Worm (Caenorhabditis elegans) whole organism, L4/young adult: ENCODE results near the gene R102.8.

Source experiments
- W03F9.2 ChIP-seq: fragments of 150-350 bp; optimal IDR thresholded peaks from 2 replicates; lab custom pipeline; 2014; ENCODE audit warnings: missing biosample characterization, missing genetic modification characterization
- dao-5 ChIP-seq: sonication (generic microtip); optimal IDR thresholded peaks from 2 replicates; lab custom pipeline; 2016; ENCODE audit warnings: missing genotype, missing genetic modification characterization, moderate library complexity, missing compliant biosample characterization
- him-1 ChIP-seq: sonication (generic microtip); optimal IDR thresholded peaks from 2 replicates; lab custom pipeline; 2016; ENCODE audit warnings: missing genotype, missing genetic modification reagents, missing genetic modification characterization, missing compliant biosample characterization

DNA sequence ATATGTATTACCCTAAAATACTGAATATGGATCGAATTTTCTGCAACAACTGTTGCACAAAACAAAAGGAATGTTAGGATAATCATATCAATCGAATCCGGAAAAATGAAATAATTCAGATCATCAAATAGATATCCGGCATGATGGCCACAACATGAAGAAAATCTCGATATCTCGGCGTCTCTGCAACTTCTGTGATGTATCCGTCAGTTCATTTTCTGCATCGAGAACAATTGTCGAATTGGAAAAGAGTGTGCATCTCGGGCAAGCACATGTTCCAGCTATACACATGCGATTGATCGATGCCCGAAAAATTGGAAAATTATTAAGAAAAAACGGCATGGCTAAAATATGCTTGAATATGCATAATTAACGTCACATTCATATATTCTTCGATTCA lies 4.3 kb downstream of the R102.8 start, which contains the start of the genes K08C7.6 and R102.1:
- TF ChIP-seq him-1 (tag; lab: Kevin White, UChicago): no peak
- TF ChIP-seq dao-5: no peak
- TF ChIP-seq W03F9.2 (tag; lab: Kevin White, UChicago): no peak
